Worm (Caenorhabditis elegans) whole organism, L1 larva: ENCODE results near the gene smk-1.

ENCODE experiments used
- ama-1 ChIP-seq: fragments of 150-350 bp; optimal IDR thresholded peaks from 2 replicates; lab custom pipeline; 2014
- blmp-1 ChIP-seq: fragments of 150-350 bp; optimal IDR thresholded peaks from 2 replicates; lab custom pipeline; 2014; ENCODE audit warnings: missing biosample characterization, missing genetic modification characterization
- ceh-63 ChIP-seq: fragments of 200-800 bp; sonication (Bioruptor generic); optimal IDR thresholded peaks from 2 replicates; lab custom pipeline; 2018; ENCODE audit warnings: mild to moderate bottlenecking, missing genetic modification characterization, missing compliant biosample characterization
- ceh-8 ChIP-seq: fragments of 200-800 bp; sonication (Bioruptor generic); optimal IDR thresholded peaks from 2 replicates; lab custom pipeline; 2018; ENCODE audit warnings: mild to moderate bottlenecking, missing genetic modification characterization, moderate library complexity, missing compliant biosample characterization
- ceh-88 ChIP-seq: fragments of 200-800 bp; sonication (Bioruptor generic); IDR thresholded peaks from 2 replicates; pipeline ENCODE4 v1.3.6; 2022; ENCODE audit warnings: missing genetic modification characterization, missing compliant biosample characterization
- dsc-1 ChIP-seq: sonication (generic microtip); optimal IDR thresholded peaks from 2 replicates; lab custom pipeline; 2016; ENCODE audit warnings: mild to moderate bottlenecking, missing genetic modification characterization, missing compliant biosample characterization
- efl-1 ChIP-seq, 4 experiments: fragments of 150-350 bp; optimal IDR thresholded peaks in 3 of 4; peaks in 1 of 4; 1 replicate in 1 of 4; 2 replicates in 3 of 4; lab custom pipeline; 2014; ENCODE audit warnings: missing biosample characterization in 2 of 4, missing genetic modification characterization in 2 of 4, missing genetic modification reagents in 2 of 4
- egl-27 ChIP-seq, 2 experiments: fragments of 150-350 bp in 1 of 2; sonication (generic microtip); optimal IDR thresholded peaks; 3 replicates each; lab custom pipeline; 2017 to 2018; ENCODE audit warnings: missing biosample characterization in 2 of 2, missing genetic modification characterization in 2 of 2, missing genetic modification reagents in 2 of 2
- elt-2 ChIP-seq: sonication (generic microtip); optimal IDR thresholded peaks from 2 replicates; lab custom pipeline; 2016; ENCODE audit warnings: missing genetic modification characterization, mild to moderate bottlenecking, inconsistent platforms, missing compliant biosample characterization, missing genetic modification reagents
- elt-3 ChIP-seq, 6 experiments: fragments of 150-350 bp in 1 of 6; sonication (generic microtip); optimal IDR thresholded peaks; 2 replicates each; lab custom pipeline; 2017 to 2018; ENCODE audit warnings: missing biosample characterization in 6 of 6, missing genetic modification characterization in 6 of 6, inconsistent platforms in 1 of 6
- ets-5 ChIP-seq: fragments of 200-800 bp; sonication (Bioruptor generic); IDR thresholded peaks from 2 replicates; pipeline ENCODE4 v1.3.6; 2022; ENCODE audit warnings: missing genetic modification characterization, missing compliant biosample characterization
- fkh-10 ChIP-seq: sonication (generic microtip); optimal IDR thresholded peaks from 2 replicates; lab custom pipeline; 2017; ENCODE audit warnings: missing biosample characterization, missing genetic modification reagents, missing genetic modification characterization
- grh-1 ChIP-seq: fragments of 200-800 bp; sonication (Bioruptor generic); IDR thresholded peaks from 2 replicates; pipeline ENCODE4 v1.3.6; 2022; ENCODE audit warnings: missing genetic modification reagents, missing genetic modification characterization, missing compliant biosample characterization
- hpl-2 ChIP-seq: fragments of 150-350 bp; optimal IDR thresholded peaks from 2 replicates; lab custom pipeline; 2014; ENCODE audit warnings: missing biosample characterization, missing genetic modification reagents, missing genetic modification characterization
- irx-1 ChIP-seq: sonication (generic microtip); optimal IDR thresholded peaks from 2 replicates; lab custom pipeline; 2016; ENCODE audit warnings: missing genetic modification characterization, missing compliant biosample characterization
- jun-1 ChIP-seq: fragments of 150-350 bp; optimal IDR thresholded peaks from 2 replicates; lab custom pipeline; 2014; ENCODE audit warnings: missing biosample characterization, missing genetic modification reagents, missing genetic modification characterization
- lin-14 ChIP-seq: fragments of 200-800 bp; sonication (Bioruptor generic); optimal IDR thresholded peaks from 2 replicates; lab custom pipeline; 2018; ENCODE audit warnings: mild to moderate bottlenecking, missing genetic modification characterization, moderate library complexity, missing compliant biosample characterization
- lin-15B ChIP-seq: fragments of 150-350 bp; sonication (generic microtip); optimal IDR thresholded peaks from 3 replicates; lab custom pipeline; 2014; ENCODE audit warnings: missing biosample characterization, missing genetic modification characterization
- lin-39 ChIP-seq: fragments of 150-350 bp; optimal IDR thresholded peaks from 2 replicates; lab custom pipeline; 2014; ENCODE audit warnings: missing biosample characterization, missing genetic modification reagents, missing genetic modification characterization
- lir-3 ChIP-seq: sonication (generic microtip); optimal IDR thresholded peaks from 2 replicates; lab custom pipeline; 2016; ENCODE audit warnings: mild to moderate bottlenecking, missing genetic modification characterization, moderate library complexity, missing compliant biosample characterization; ENCODE audit not compliant: poor library complexity
- lsy-2 ChIP-seq, 2 experiments: fragments of 150-350 bp; optimal IDR thresholded peaks; 2 replicates each; lab custom pipeline; 2014; ENCODE audit warnings: missing biosample characterization in 2 of 2, missing genetic modification characterization in 2 of 2
- mab-9 ChIP-seq: fragments of 200-800 bp; sonication (Bioruptor generic); IDR thresholded peaks from 2 replicates; pipeline ENCODE4 v1.3.6; 2022; ENCODE audit warnings: missing genetic modification reagents, missing genetic modification characterization, missing compliant biosample characterization
- mdl-1 ChIP-seq, 2 experiments: fragments of 150-350 bp; optimal IDR thresholded peaks; 2 replicates each; lab custom pipeline; 2014 to 2017; ENCODE audit warnings: missing biosample characterization in 2 of 2, missing genetic modification characterization in 2 of 2, inconsistent platforms in 1 of 2
- mep-1 ChIP-seq: fragments of 150-350 bp; optimal IDR thresholded peaks from 2 replicates; lab custom pipeline; 2014; ENCODE audit warnings: missing biosample characterization, missing genetic modification characterization
- nhr-11 ChIP-seq: fragments of 150-350 bp; optimal IDR thresholded peaks from 2 replicates; lab custom pipeline; 2014; ENCODE audit warnings: missing biosample characterization, missing genetic modification characterization
- nhr-12 ChIP-seq: sonication (generic microtip); optimal IDR thresholded peaks from 2 replicates; lab custom pipeline; 2017; ENCODE audit warnings: missing biosample characterization, missing genetic modification characterization
- nhr-19 ChIP-seq: fragments of 200-800 bp; sonication (Bioruptor generic); conservative IDR thresholded peaks from 2 replicates; pipeline ENCODE4 v1.3.6; 2022; ENCODE audit warnings: missing genetic modification characterization, missing compliant biosample characterization
- nhr-20 ChIP-seq: sonication (generic microtip); optimal IDR thresholded peaks from 2 replicates; lab custom pipeline; 2016; ENCODE audit warnings: mild to moderate bottlenecking, missing genetic modification characterization, missing compliant biosample characterization
- nhr-237 ChIP-seq: fragments of 150-350 bp; optimal IDR thresholded peaks from 2 replicates; lab custom pipeline; 2014; ENCODE audit warnings: missing biosample characterization, missing genetic modification characterization
- nhr-71 ChIP-seq: sonication (generic microtip); optimal IDR thresholded peaks from 2 replicates; lab custom pipeline; 2016; ENCODE audit warnings: mild to moderate bottlenecking, missing genetic modification characterization, moderate library complexity, missing compliant biosample characterization
- nhr-84 ChIP-seq: sonication (generic microtip); optimal IDR thresholded peaks from 2 replicates; lab custom pipeline; 2017; ENCODE audit warnings: missing biosample characterization, missing genetic modification characterization
- nhr-85 ChIP-seq: sonication (generic microtip); peaks from one replicate; lab custom pipeline; 2016; ENCODE audit warnings: missing genetic modification characterization, inconsistent platforms, missing compliant biosample characterization
- nhr-90 ChIP-seq: sonication (generic microtip); optimal IDR thresholded peaks from 2 replicates; lab custom pipeline; 2016; ENCODE audit warnings: mild to moderate bottlenecking, missing genetic modification characterization, missing compliant biosample characterization; ENCODE audit not compliant: poor library complexity
- pqm-1 ChIP-seq: sonication (generic microtip); optimal IDR thresholded peaks from 3 replicates; lab custom pipeline; 2017; ENCODE audit warnings: missing biosample characterization, missing genetic modification characterization
- rnt-1 ChIP-seq: sonication (generic microtip); optimal IDR thresholded peaks from 2 replicates; lab custom pipeline; 2016; ENCODE audit warnings: mild to moderate bottlenecking, missing genetic modification characterization, moderate library complexity, missing compliant biosample characterization
- snu-23 ChIP-seq: sonication (generic microtip); optimal IDR thresholded peaks from 2 replicates; lab custom pipeline; 2016; ENCODE audit warnings: missing genetic modification characterization, missing compliant biosample characterization
- sox-4 ChIP-seq: sonication (generic microtip); optimal IDR thresholded peaks from 2 replicates; lab custom pipeline; 2016; ENCODE audit warnings: missing genetic modification characterization, missing compliant biosample characterization
- unc-130 ChIP-seq: fragments of 150-350 bp; optimal IDR thresholded peaks from 2 replicates; lab custom pipeline; 2017; ENCODE audit warnings: missing biosample characterization, missing genetic modification characterization, inconsistent platforms
- unc-30 ChIP-seq: sonication (generic microtip); optimal IDR thresholded peaks from 2 replicates; lab custom pipeline; 2017; ENCODE audit warnings: missing biosample characterization, missing genetic modification characterization
- unc-62 ChIP-seq: fragments of 150-350 bp; optimal IDR thresholded peaks from 2 replicates; lab custom pipeline; 2014; ENCODE audit warnings: missing biosample characterization, missing genetic modification reagents, missing genetic modification characterization
- vab-15 ChIP-seq: sonication (generic microtip); optimal IDR thresholded peaks from 2 replicates; lab custom pipeline; 2017; ENCODE audit warnings: missing genotype, mild to moderate bottlenecking, missing genetic modification characterization, missing compliant biosample characterization
- ztf-11 ChIP-seq, 2 experiments: sonication (generic microtip); optimal IDR thresholded peaks; 2 replicates each; lab custom pipeline; 2016 to 2017; ENCODE audit warnings: missing genetic modification characterization in 2 of 2, missing biosample characterization in 1 of 2, missing compliant biosample characterization in 1 of 2

Gene smk-1

DNA sequence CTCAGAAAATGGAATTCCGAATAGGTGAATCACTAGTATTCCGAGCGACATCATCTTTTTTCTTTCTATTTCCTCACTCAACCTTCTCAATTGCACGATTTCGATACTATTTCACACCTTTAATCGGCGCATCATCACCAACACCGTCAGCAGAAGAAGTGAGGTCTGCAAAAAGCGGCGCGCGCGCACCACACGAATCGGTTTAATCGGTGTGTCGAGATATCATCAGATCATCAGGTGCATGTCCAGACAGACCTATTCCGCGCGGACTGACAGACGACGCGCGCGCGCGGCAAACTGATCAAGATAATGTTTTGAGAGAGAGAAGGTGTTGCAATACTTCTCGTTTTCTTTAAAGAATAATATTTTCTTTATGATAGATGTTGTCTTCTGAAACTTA, 52.9 kb downstream of the smk-1 start:
- TF ChIP-seq ceh-8 (GFP tag; lab: Kevin White, UChicago) (no peak), blmp-1 (tag; lab: Kevin White, UChicago) (peak; percentile 73), ceh-88 (GFP tag; lab: Robert Waterston, UW) (no peak), lin-14 (GFP tag; lab: Kevin White, UChicago) (peak; percentile 41), efl-1 (optimal IDR thresholded peaks at IDR 0.05; lab: Kevin White, UChicago) (no peak), efl-1 (GFP tag; optimal IDR thresholded peaks at IDR 0.05 in 1 of 2; lab: Kevin White, UChicago) (peak in 1 of 2 experiments; percentile 82), nhr-85 (tag; lab: Kevin White, UChicago) (peak; percentile 73), nhr-71 (peak; percentile 1), rnt-1 (tag; lab: Kevin White, UChicago) (peak; percentile 22)

DNA sequence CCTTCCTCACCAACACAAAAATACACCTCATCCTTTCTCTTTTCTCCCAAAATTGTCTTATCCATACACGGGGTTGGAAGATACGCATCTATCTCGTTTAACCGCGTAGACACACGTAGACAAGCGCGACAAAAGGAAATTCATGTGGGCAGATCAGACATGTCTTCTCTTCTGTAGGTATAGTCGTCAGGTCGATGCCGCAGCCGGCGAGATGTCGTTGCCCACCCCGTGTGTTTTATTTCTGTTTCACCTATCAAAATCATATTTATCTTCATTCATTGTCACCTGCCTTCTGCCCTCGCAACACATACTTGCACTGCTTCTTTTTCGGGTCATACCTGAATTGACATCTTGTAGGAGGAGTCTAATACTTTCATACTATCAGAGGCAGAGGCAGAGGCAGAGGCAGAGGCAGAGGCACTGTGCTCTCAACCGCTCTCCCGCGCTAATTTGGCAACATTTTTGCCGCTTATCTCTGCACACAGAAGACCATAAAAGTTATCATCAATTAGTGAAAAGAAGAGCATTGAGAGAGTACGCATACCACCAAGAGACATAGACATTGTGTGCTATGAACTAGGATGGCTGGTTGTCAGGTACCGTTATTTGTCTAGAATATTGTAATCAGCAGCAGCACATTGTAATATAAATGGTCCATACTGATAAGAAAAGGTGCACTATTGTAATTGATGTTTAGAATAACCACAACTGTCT, 53.8 kb downstream of the smk-1 start:
- TF ChIP-seq nhr-237 (no peak), dsc-1 (tag; lab: Kevin White, UChicago) (no peak), irx-1 (tag; lab: Kevin White, UChicago) (peak; percentile 66), elt-3 (tag; optimal IDR thresholded peaks at IDR 0.05; lab: Kevin White, UChicago) (peak in 3 of 6 experiments; percentile 24 to 61 (median 25)), jun-1 (tag; lab: Kevin White, UChicago) (peak; percentile 23), lsy-2 (tag; optimal IDR thresholded peaks at IDR 0.05; lab: Kevin White, UChicago) (peak in 1 of 2 experiments; percentile 17), nhr-85 (tag; lab: Kevin White, UChicago) (peak; percentile 88), efl-1 (optimal IDR thresholded peaks at IDR 0.05; lab: Kevin White, UChicago) (no peak), efl-1 (GFP tag; optimal IDR thresholded peaks at IDR 0.05 in 1 of 2; lab: Kevin White, UChicago) (peak in 1 of 2 experiments; percentile 89), mdl-1 (tag; optimal IDR thresholded peaks at IDR 0.05; lab: Kevin White, UChicago) (peak in 1 of 2 experiments; percentile 21), mep-1 (tag; lab: Kevin White, UChicago) (peak; percentile 19), snu-23 (GFP tag; lab: Kevin White, UChicago) (peak; percentile 54), nhr-90 (tag; lab: Kevin White, UChicago) (peak; percentile 28), pqm-1 (tag; lab: Kevin White, UChicago) (peak; percentile 52), mab-9 (GFP tag; lab: Robert Waterston, UW) (no peak), nhr-19 (GFP tag; lab: Robert Waterston, UW) (0 out of 2 replicates have a peak, but pooled peaks have one; percentile 14), lin-14 (GFP tag; lab: Kevin White, UChicago) (peak; percentile 67), lir-3 (no peak), nhr-71 (peak; percentile 40), nhr-20 (tag; lab: Kevin White, UChicago) (peak; percentile 51), rnt-1 (tag; lab: Kevin White, UChicago) (peak; percentile 22), unc-130 (peak; percentile 11), blmp-1 (tag; lab: Kevin White, UChicago) (peak; percentile 93), ceh-63 (GFP tag; lab: Kevin White, UChicago) (no peak), elt-2 (tag; lab: Kevin White, UChicago) (peak; percentile 91)

DNA sequence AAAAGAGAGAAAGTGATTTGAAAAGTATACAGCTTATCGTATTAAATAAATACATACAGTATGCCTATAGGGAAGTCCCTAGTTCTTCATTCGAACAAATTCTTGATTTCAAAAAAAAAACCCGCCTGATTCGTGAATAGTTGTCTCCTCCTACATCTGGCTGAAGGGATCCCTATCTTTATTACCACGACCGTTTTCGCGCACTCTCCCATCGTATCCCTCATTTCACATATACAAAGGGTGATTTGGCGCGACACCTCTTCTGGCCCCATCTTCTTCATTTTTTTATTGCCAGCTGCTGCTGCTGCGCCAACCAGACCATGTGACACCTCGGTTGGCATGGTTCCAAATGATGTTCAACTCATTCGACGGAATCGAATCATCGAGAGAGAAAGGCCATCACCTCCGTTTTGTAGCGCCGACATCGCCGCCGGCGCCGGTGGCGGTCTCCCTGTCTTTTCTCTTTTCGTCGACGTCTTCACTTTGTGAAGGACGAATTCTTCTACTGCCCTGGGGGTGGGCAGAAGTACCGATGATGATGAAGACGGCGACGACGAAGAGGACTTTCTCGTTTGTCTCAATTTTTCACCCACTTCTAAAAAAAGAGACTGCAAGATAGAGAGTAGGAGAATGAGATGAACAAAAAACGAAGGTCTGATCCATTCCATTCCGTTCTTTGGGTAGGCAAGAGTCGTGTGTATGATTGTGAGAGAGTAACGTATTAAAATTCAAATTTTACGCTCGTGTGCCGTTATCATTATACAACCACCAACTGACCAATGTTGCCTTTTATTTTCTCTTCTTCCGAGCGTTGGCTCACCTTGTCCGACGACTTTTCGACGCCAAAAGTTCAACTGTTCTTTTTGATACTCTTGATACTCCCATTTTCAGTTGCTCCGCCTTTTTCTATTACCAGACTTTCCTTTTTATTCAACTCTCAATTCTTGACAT, 54.7 kb downstream of the smk-1 start:
- TF ChIP-seq egl-27 (tag; optimal IDR thresholded peaks at IDR 0.05; lab: Kevin White, UChicago), result no peak
- TF ChIP-seq efl-1 (optimal IDR thresholded peaks at IDR 0.05; lab: Kevin White, UChicago), result no peak
- TF ChIP-seq efl-1 (GFP tag; optimal IDR thresholded peaks at IDR 0.05 in 1 of 2; lab: Kevin White, UChicago), result peak in 1 of 2 experiments; percentile 75
- no peak for TF ChIP-seq nhr-12 (tag; lab: Kevin White, UChicago)
- TF ChIP-seq lin-15B, result no peak
- TF ChIP-seq unc-30 (tag; lab: Kevin White, UChicago), result no peak
- TF ChIP-seq ztf-11 (tag; optimal IDR thresholded peaks at IDR 0.05; lab: Kevin White, UChicago), result no peak
- TF ChIP-seq snu-23 (GFP tag; lab: Kevin White, UChicago), result peak; percentile 71
- TF ChIP-seq fkh-10, result no peak
- TF ChIP-seq grh-1 (GFP tag; lab: Robert Waterston, UW), result peak; percentile 62; the same call in 1 of the 2 replicates
- TF ChIP-seq hpl-2, result no peak
- TF ChIP-seq nhr-84, result no peak
- TF ChIP-seq nhr-11 (tag; lab: Kevin White, UChicago), result no peak
- TF ChIP-seq lin-39 (tag; lab: Kevin White, UChicago), result no peak
- TF ChIP-seq ets-5 (GFP tag; lab: Robert Waterston, UW), result no peak
- peak in 1 of 2 experiments; percentile 51 for TF ChIP-seq mdl-1 (tag; optimal IDR thresholded peaks at IDR 0.05; lab: Kevin White, UChicago)
- no peak for TF ChIP-seq sox-4
- no peak for TF ChIP-seq vab-15
- no peak for TF ChIP-seq unc-130
- peak; percentile 47 for TF ChIP-seq mep-1 (tag; lab: Kevin White, UChicago)
- no peak for TF ChIP-seq ama-1
- TF ChIP-seq unc-62, result no peak
- TF ChIP-seq ceh-88 (GFP tag; lab: Robert Waterston, UW), result no peak
